Worm (Caenorhabditis elegans): Measurements from ENCODE around the gene nlp-35.

Gene nlp-35

DNA sequence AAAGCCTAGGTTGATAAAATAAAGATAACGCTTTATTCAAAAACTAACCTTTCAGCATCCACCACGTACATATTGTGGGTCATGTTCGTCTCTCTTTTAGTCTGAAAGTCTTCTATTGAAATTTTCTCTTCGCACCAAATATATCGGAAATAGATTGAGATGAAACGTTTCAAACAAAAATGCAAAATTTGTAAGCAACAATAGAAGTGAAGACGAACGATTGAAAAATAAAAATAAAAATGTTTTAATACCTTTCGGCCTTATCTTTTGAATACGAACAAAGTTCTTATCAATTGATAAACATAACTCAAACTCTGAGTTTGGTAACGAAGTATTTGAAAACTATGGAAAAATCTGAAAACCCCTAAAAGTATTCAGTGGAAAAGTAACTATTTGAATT, 14.3 kb upstream of the nlp-35 start, which contains the start of gene F56H11.2:
F56H11.2 (minus strand) TSS at position 101 of the 400 bp plus-strand sequence.
- TF ChIP-seq crh-2 (tag; optimal IDR thresholded peaks at IDR 0.05) (no peak), unc-62 (GFP tag; optimal IDR thresholded peaks at IDR 0.05) (no peak), ztf-4 (tag; optimal IDR thresholded peaks at IDR 0.05) (no peak), alr-1 (tag; optimal IDR thresholded peaks at IDR 0.05) (no peak), Y55F3AM.14 (GFP tag; optimal IDR thresholded peaks at IDR 0.05) (no peak), ztf-1 (GFP tag; conservative IDR thresholded peaks at IDR 0.05) (no peak), ZK546.5 (tag; optimal IDR thresholded peaks at IDR 0.05) (no peak), ceh-16 (tag; optimal IDR thresholded peaks at IDR 0.05) (no peak), skn-1 (tag; optimal IDR thresholded peaks at IDR 0.05) (no peak)

DNA sequence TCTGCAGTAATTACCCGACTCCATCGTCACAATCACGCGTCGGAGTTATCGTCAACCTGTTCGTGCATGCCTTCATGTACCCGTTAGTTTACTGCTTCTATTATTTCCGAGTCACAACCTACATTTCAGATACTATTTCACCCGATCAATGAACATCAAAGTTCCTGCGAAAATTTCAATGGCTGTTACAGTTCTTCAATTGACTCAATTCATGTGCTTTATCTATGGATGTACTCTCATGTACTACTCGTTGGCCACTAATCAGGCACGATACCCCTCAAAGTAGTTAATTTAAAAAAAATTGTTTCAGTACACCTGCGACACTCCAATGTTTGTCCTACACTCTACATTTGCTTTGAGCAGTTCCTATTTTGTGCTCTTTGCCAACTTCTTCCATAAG, 12.0 kb upstream of the nlp-35 start:
- TF ChIP-seq lsy-2 (tag; optimal IDR thresholded peaks at IDR 0.05) (no peak), snpc-4 (tag; optimal IDR thresholded peaks at IDR 0.05) (no peak), nhr-25 (tag; optimal IDR thresholded peaks at IDR 0.05) (no peak), nhr-6 (tag; optimal IDR thresholded peaks at IDR 0.05) (no peak), nhr-21 (tag; optimal IDR thresholded peaks at IDR 0.05) (no peak), fos-1 (tag; optimal IDR thresholded peaks at IDR 0.05) (no peak), nhr-77 (tag; optimal IDR thresholded peaks at IDR 0.05) (no peak), nhr-23 (tag; optimal IDR thresholded peaks at IDR 0.05) (no peak), unc-39 (tag; optimal IDR thresholded peaks at IDR 0.05) (no peak), crh-2 (tag; optimal IDR thresholded peaks at IDR 0.05) (no peak), mab-5 (tag; optimal IDR thresholded peaks at IDR 0.05) (no peak), mdl-1 (tag; optimal IDR thresholded peaks at IDR 0.05) (no peak), nhr-11 (tag; optimal IDR thresholded peaks at IDR 0.05) (no peak), ZK546.5 (tag; optimal IDR thresholded peaks at IDR 0.05) (no peak), egl-27 (tag; optimal IDR thresholded peaks at IDR 0.05) (no peak)

- TF ChIP-seq lin-11 (tag; optimal IDR thresholded peaks at IDR 0.05) = no peak
- no peak for TF ChIP-seq ama-1 (optimal IDR thresholded peaks at IDR 0.05)
- no peak for TF ChIP-seq unc-62 (GFP tag; optimal IDR thresholded peaks at IDR 0.05)
These were observed 10.9 kb upstream of the nlp-35 start, which contains the start of gene elo-7 for ce11 chrIV:9529647-9530046. elo-7 (plus strand) TSS chrIV:9529947.

- TF ChIP-seq elt-1 (tag; optimal IDR thresholded peaks at IDR 0.05) (no peak), fos-1 (tag; optimal IDR thresholded peaks at IDR 0.05) (peak; percentile 5)
These were observed 8.3 kb upstream of the nlp-35 start for ce11 chrIV:9527002-9527401.

DNA sequence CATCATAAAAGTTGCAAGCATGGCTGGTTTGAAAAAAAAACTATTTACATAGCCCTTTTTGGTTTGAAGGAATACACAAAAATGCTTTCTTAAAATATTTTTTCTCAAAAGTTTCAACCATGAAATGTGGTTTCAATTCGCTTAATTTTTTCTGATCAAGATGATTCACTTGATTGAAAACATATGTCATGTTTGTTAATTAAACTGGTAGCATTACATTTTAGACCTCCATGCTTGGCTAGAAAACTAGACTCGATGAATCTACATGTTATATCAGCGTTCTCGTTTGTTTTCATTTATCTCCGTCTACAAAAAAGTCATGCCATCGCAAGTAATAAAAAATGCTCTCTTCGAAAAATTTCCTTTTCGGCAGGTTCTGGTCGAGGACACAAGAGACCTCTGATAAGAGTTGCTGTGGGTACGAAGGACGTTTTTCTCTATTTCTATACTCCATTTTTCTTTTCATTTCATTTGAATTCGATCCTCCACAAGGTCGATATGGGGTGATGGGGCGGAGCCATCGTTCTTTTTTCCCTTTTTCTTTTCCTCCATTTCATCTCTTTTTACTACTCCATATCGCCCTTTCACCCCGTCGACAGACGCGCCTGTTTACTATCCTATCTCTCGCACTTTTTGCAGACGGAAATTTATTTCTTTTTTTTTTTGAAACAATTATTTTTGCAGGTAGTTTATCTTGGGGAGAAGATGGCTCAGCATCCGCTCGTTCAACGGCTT, 7.1 kb upstream of the nlp-35 start, which contains the start of gene elo-1:
elo-1 (plus strand) TSS at position 685 of the 735 bp plus-strand sequence.
- TF ChIP-seq fos-1 (tag; optimal IDR thresholded peaks at IDR 0.05) = peak; percentile 80
- peak; percentile 69 for TF ChIP-seq sma-9 (GFP tag; optimal IDR thresholded peaks at IDR 0.05)
- no peak for TF ChIP-seq sma-9 (tag; optimal IDR thresholded peaks at IDR 0.05)
- TF ChIP-seq R02D3.7 (tag; optimal IDR thresholded peaks at IDR 0.05) = no peak
- peak; percentile 12 for TF ChIP-seq nhr-6 (tag; optimal IDR thresholded peaks at IDR 0.05)
- no peak for TF ChIP-seq nhr-77 (tag; optimal IDR thresholded peaks at IDR 0.05)
- peak; percentile 30 for TF ChIP-seq nhr-129 (tag; optimal IDR thresholded peaks at IDR 0.05)
- TF ChIP-seq nhr-11 (tag; optimal IDR thresholded peaks at IDR 0.05) = no peak
- TF ChIP-seq ztf-4 (tag; optimal IDR thresholded peaks at IDR 0.05) = no peak
- peak; percentile 34 for TF ChIP-seq nhr-25 (tag; optimal IDR thresholded peaks at IDR 0.05)
- no peak for TF ChIP-seq C34F6.9 (tag; optimal IDR thresholded peaks at IDR 0.05)
- TF ChIP-seq lin-11 (tag; optimal IDR thresholded peaks at IDR 0.05) = no peak
- TF ChIP-seq lin-13 (GFP tag; optimal IDR thresholded peaks at IDR 0.05) = peak; percentile 28
- TF ChIP-seq lin-39 (tag; optimal IDR thresholded peaks at IDR 0.05) = no peak
- TF ChIP-seq egl-27 (tag; optimal IDR thresholded peaks at IDR 0.05) = peak; percentile 27
- peak; percentile 57 for TF ChIP-seq gmeb-1 (tag; optimal IDR thresholded peaks at IDR 0.05)
- no peak for TF ChIP-seq nhr-12 (tag; optimal IDR thresholded peaks at IDR 0.05)
- peak; percentile 61 for TF ChIP-seq sma-3 (GFP tag; optimal IDR thresholded peaks at IDR 0.05)
- TF ChIP-seq alr-1 (tag; optimal IDR thresholded peaks at IDR 0.05) = no peak
- TF ChIP-seq snpc-4 (tag; optimal IDR thresholded peaks at IDR 0.05) = no peak
- TF ChIP-seq Y55F3AM.14 (GFP tag; optimal IDR thresholded peaks at IDR 0.05) = no peak
- peak; percentile 64 for TF ChIP-seq crh-2 (tag; optimal IDR thresholded peaks at IDR 0.05)
- peak in 1 of 2 experiments; percentile 16 for TF ChIP-seq lsy-2 (tag; optimal IDR thresholded peaks at IDR 0.05)
- TF ChIP-seq blmp-1 (tag; optimal IDR thresholded peaks at IDR 0.05; ENCODE audit: insufficient read depth) = peak; percentile 82
- TF ChIP-seq F13H6.1 (tag; optimal IDR thresholded peaks at IDR 0.05) = peak; percentile 42
